Worm (Caenorhabditis elegans) whole organism, L4 larva: ENCODE results near the gene pas-6.

Experiments used
- Y105C5A.15 ChIP-seq: fragments of 200-800 bp; sonication (Bioruptor generic); IDR thresholded peaks from 2 replicates; pipeline ENCODE4 v1.3.6; 2022; ENCODE audit warnings: missing genetic modification characterization, missing compliant biosample characterization
- Y5F2A.4 ChIP-seq: fragments of 200-800 bp; sonication (Bioruptor generic); optimal IDR thresholded peaks from 2 replicates; lab custom pipeline; 2018; ENCODE audit warnings: mild to moderate bottlenecking, missing genetic modification characterization, missing compliant biosample characterization
- ZK546.5 ChIP-seq, 2 experiments: sonication (generic microtip); optimal IDR thresholded peaks; 2 replicates each; lab custom pipeline; 2017; ENCODE audit warnings: missing biosample characterization in 2 of 2, missing genetic modification characterization in 2 of 2
- hlh-30 ChIP-seq: sonication (generic microtip); optimal IDR thresholded peaks from 2 replicates; lab custom pipeline; 2017; ENCODE audit warnings: antibody characterized with exemption, mild to moderate bottlenecking, missing genetic modification characterization, missing compliant biosample characterization; ENCODE audit not compliant: insufficient read depth
- lin-39 ChIP-seq: fragments of 150-350 bp; optimal IDR thresholded peaks from 2 replicates; lab custom pipeline; 2014; ENCODE audit warnings: missing biosample characterization, missing genetic modification reagents, missing genetic modification characterization
- nhr-76 ChIP-seq: fragments of 150-350 bp; optimal IDR thresholded peaks from 2 replicates; lab custom pipeline; 2014; ENCODE audit warnings: missing biosample characterization, missing genetic modification characterization
- snpc-1.2 ChIP-seq: fragments of 200-800 bp; sonication (Bioruptor generic); IDR thresholded peaks from 2 replicates; pipeline ENCODE4 v1.3.6; 2022; ENCODE audit warnings: missing genetic modification reagents, missing genetic modification characterization, missing compliant biosample characterization
- tag-97 ChIP-seq: fragments of 200-800 bp; sonication (Bioruptor generic); IDR thresholded peaks from 2 replicates; pipeline ENCODE4 v1.3.6; 2022; ENCODE audit warnings: missing genetic modification characterization, missing compliant biosample characterization
- unc-62 ChIP-seq, 3 experiments: fragments of 150-350 bp in 1 of 3; sonication (generic microtip); optimal IDR thresholded peaks in 2 of 3; peaks in 1 of 3; 1 replicate in 1 of 3; 2 replicates in 2 of 3; lab custom pipeline; 2014 to 2017; ENCODE audit warnings: missing biosample characterization in 3 of 3, missing genetic modification characterization in 3 of 3, missing genetic modification reagents in 3 of 3, missing genotype in 1 of 3

ce11 chrV:5614724-5615123 lies 30.6 kb upstream of the pas-6 start, which contains the start of gene M03E7.3:
- TF ChIP-seq unc-62 (GFP tag; optimal IDR thresholded peaks at IDR 0.05 in 1 of 2; lab: Kevin White, UChicago) (no peak), unc-62 (tag; optimal IDR thresholded peaks at IDR 0.05; lab: Kevin White, UChicago) (no peak), Y5F2A.4 (GFP tag; lab: Kevin White, UChicago) (no peak), ZK546.5 (tag; optimal IDR thresholded peaks at IDR 0.05; lab: Kevin White, UChicago) (no peak), tag-97 (GFP tag; lab: Robert Waterston, UW) (no peak), lin-39 (tag; lab: Kevin White, UChicago) (no peak), nhr-76 (tag; lab: Kevin White, UChicago) (no peak), Y105C5A.15 (no peak), snpc-1.2 (no peak), hlh-30 (tag; lab: Kevin White, UChicago) (no peak)
